Worm (Caenorhabditis elegans) whole organism, L4/young adult: Measurements from ENCODE around the gene arl-1.

ENCODE experiments used
- W03F9.2 ChIP-seq: fragments of 150-350 bp; optimal IDR thresholded peaks from 2 replicates; lab custom pipeline; 2014; ENCODE audit warnings: missing biosample characterization, missing genetic modification characterization
- dao-5 ChIP-seq: sonication (generic microtip); optimal IDR thresholded peaks from 2 replicates; lab custom pipeline; 2016; ENCODE audit warnings: missing genotype, missing genetic modification characterization, moderate library complexity, missing compliant biosample characterization
- him-1 ChIP-seq: sonication (generic microtip); optimal IDR thresholded peaks from 2 replicates; lab custom pipeline; 2016; ENCODE audit warnings: missing genotype, missing genetic modification reagents, missing genetic modification characterization, missing compliant biosample characterization

DNA sequence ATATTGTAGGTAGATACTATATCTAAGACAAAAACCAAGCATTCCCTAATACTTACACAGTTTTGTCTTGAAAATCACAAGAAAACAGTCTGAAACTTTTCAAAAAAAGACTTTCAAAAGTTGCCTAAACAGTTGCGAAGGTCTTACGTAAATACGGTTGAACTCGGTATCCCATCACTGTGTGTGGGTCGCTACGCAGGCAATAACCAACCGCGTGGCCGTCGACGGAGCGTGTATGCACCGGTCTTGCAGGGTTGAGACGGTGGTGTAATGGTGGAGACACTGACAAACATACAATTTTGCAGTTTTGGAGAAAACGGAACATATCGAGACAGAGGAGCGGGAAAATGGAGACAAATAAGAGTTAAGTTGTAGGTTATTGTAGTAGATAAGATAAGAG, 20.6 kb upstream of the arl-1 start, which contains the start of gene iff-2:
- TF ChIP-seq W03F9.2 = peak; percentile 97
- peak; percentile 77 for TF ChIP-seq dao-5 (tag; lab: Kevin White, UChicago)
- TF ChIP-seq him-1 = peak; percentile 97
